Worm (Caenorhabditis elegans): ENCODE data around the gene F09C6.14.

F09C6.14 gene

DNA sequence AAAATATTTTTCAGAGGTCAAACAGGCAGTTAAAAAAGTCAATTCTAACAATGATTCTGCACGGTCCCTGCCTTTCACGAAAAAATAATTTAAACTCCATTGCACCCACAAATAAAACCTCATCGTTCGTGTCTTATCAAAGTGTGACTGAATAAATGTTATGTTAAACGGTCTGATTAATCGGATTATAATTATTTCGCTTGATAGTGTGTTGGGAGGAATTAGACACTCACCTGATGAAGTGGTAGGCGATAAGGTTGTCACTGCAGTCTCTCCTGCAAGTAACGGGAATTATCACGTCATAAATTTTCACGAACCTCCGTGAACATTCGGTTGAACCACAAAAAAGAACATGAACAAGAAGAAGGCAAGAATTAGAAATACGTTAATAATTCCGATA is 40.5 kb upstream of the F09C6.14 start:
- TF ChIP-seq pes-1 (GFP tag; IDR thresholded peaks at IDR 0.05) (no peak), hmbx-1 (tag; optimal IDR thresholded peaks at IDR 0.05) (no peak), F13C5.2 (tag; optimal IDR thresholded peaks at IDR 0.05) (no peak), aly-1 (tag; optimal IDR thresholded peaks at IDR 0.05) (no peak)

DNA sequence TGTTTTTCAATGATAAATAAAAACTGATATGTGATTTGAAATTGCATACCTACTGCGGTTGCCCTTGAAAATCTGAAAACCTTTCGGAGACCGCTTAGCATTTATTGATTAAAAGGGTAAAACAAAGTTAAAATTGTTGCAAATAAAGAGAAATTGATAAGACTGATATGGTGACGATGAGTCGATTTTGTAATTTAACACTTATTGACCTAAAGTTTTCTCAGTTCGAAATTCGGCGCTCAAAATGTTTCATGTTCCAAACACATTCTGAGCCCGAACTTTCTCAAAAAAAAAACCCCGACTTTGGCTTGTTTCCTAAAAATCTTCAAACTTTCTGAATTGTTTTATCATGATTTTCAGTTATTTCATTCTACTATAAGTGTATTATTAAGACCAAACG is 39.8 kb upstream of the F09C6.14 start, which contains the start of gene clec-40:
clec-40 (minus strand) TSS at position 101 of the 400 bp plus-strand sequence.
- TF ChIP-seq tbx-11 (GFP tag; IDR thresholded peaks at IDR 0.05) (no peak), ceh-13 (GFP tag; optimal IDR thresholded peaks at IDR 0.05) (no peak), hmg-4 (GFP tag; optimal IDR thresholded peaks at IDR 0.05) (no peak), ama-1 (optimal IDR thresholded peaks at IDR 0.05) (no peak), tra-4 (tag; optimal IDR thresholded peaks at IDR 0.05) (no peak), sea-1 (GFP tag; conservative IDR thresholded peaks at IDR 0.05) (no peak), ets-7 (tag; optimal IDR thresholded peaks at IDR 0.05) (no peak), hmbx-1 (tag; optimal IDR thresholded peaks at IDR 0.05) (no peak), B0310.2 (tag; optimal IDR thresholded peaks at IDR 0.05) (no peak), hnd-1 (tag; optimal IDR thresholded peaks at IDR 0.05) (no peak), F13C5.2 (tag; optimal IDR thresholded peaks at IDR 0.05) (no peak)

DNA sequence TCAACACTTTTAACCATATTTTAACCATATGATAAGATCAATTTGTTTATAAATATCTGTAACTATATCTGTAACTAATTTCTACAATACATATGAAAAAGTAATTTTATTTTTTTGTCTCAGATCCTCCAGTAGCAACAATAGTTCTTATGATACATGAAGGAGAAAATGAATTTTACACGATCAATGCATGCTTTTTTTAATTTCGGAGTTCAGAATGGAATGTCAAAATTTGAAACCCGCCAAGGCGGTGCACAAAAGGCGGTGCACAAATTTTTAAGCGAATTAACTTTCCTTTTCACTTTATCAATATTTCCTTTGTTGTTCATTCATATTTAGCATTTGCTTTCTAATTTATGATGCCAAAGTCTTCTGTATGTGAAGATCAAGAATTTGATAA is 37.8 kb upstream of the F09C6.14 start, which contains the start of gene clec-25:
clec-25 (plus strand) TSS at position 301 of the 400 bp plus-strand sequence.
- TF ChIP-seq tra-4 (tag; optimal IDR thresholded peaks at IDR 0.05) (no peak), F13C5.2 (tag; optimal IDR thresholded peaks at IDR 0.05) (no peak), ets-7 (tag; optimal IDR thresholded peaks at IDR 0.05) (no peak), flt-1 (GFP tag; IDR thresholded peaks at IDR 0.05) (no peak), sea-1 (GFP tag; conservative IDR thresholded peaks at IDR 0.05) (no peak), B0310.2 (tag; optimal IDR thresholded peaks at IDR 0.05) (no peak), aly-1 (tag; optimal IDR thresholded peaks at IDR 0.05) (no peak)

DNA sequence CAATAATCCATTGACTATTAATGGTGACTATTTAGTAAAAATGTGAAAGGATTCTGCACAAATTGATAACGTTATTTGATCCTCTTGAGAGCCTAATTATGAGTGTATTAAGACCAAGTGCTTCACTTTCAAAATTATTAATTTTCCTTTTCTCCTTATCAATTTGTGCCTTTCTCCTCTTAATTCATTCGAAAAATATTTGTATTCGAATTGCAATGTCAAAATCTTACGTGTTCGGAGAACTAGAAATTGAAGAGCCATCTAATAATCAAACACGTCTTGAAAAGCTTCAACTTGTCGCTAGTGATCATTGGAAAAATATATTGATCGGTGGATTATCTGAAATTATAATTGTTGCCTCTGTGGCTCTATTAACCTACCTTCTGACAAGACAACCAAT is 32.3 kb upstream of the F09C6.14 start, which contains the start of the genes clec-36 and clec-26:
clec-36 (minus strand) TSS at position 101 of the 400 bp plus-strand sequence.
clec-26 (plus strand) TSS at position 114 of the 400 bp plus-strand sequence.
- TF ChIP-seq hnd-1 (tag; optimal IDR thresholded peaks at IDR 0.05) (no peak), tra-4 (tag; optimal IDR thresholded peaks at IDR 0.05) (no peak), F13C5.2 (tag; optimal IDR thresholded peaks at IDR 0.05) (no peak), B0310.2 (tag; optimal IDR thresholded peaks at IDR 0.05) (no peak), tbx-37 (GFP tag; conservative IDR thresholded peaks at IDR 0.05) (no peak), ceh-36 (tag; optimal IDR thresholded peaks at IDR 0.05) (no peak), ets-7 (tag; optimal IDR thresholded peaks at IDR 0.05) (no peak), hmbx-1 (tag; optimal IDR thresholded peaks at IDR 0.05) (no peak), tbx-11 (GFP tag; IDR thresholded peaks at IDR 0.05) (no peak), aly-1 (tag; optimal IDR thresholded peaks at IDR 0.05) (no peak), flt-1 (GFP tag; IDR thresholded peaks at IDR 0.05) (no peak)

DNA sequence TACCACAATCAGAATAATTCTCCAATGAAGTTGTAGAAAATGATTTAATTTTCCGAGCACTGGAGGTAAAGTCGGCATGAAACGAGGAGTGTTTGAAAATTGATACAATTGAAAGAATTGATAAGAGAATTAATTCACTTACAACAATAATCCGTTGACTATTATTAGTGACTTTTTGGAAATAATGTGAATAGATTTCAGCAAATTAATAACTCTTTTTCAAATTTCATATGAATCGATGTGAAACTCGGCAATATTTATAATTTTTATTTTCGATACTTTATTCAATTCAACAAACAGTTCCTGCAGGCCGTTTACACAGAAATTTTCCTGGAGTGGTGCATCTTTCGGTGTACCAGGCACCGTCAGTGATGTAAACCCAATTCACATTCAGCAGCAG is 28.8 kb upstream of the F09C6.14 start, which contains the start of gene clec-37:
clec-37 (minus strand) TSS at position 101 of the 400 bp plus-strand sequence.
- no peak for TF ChIP-seq flt-1 (GFP tag; IDR thresholded peaks at IDR 0.05)
- no peak for TF ChIP-seq tbx-37 (GFP tag; conservative IDR thresholded peaks at IDR 0.05)
- TF ChIP-seq pes-1 (GFP tag; IDR thresholded peaks at IDR 0.05): no peak
- no peak for TF ChIP-seq ets-7 (tag; optimal IDR thresholded peaks at IDR 0.05)
- TF ChIP-seq scrt-1 (GFP tag; IDR thresholded peaks at IDR 0.05): no peak
- TF ChIP-seq tbx-11 (GFP tag; IDR thresholded peaks at IDR 0.05): no peak
- TF ChIP-seq ama-1 (optimal IDR thresholded peaks at IDR 0.05): no peak
- TF ChIP-seq tra-4 (tag; optimal IDR thresholded peaks at IDR 0.05): no peak
- TF ChIP-seq F13C5.2 (tag; optimal IDR thresholded peaks at IDR 0.05): no peak
- TF ChIP-seq hmbx-1 (tag; optimal IDR thresholded peaks at IDR 0.05): no peak
- TF ChIP-seq ceh-36 (tag; optimal IDR thresholded peaks at IDR 0.05): no peak
- TF ChIP-seq B0310.2 (tag; optimal IDR thresholded peaks at IDR 0.05): no peak
- TF ChIP-seq hnd-1 (tag; optimal IDR thresholded peaks at IDR 0.05): no peak
- TF ChIP-seq hmg-4 (GFP tag; optimal IDR thresholded peaks at IDR 0.05): no peak
- no peak for TF ChIP-seq ceh-13 (GFP tag; optimal IDR thresholded peaks at IDR 0.05)
- no peak for TF ChIP-seq sea-1 (GFP tag; conservative IDR thresholded peaks at IDR 0.05)
- no peak for TF ChIP-seq aly-1 (tag; optimal IDR thresholded peaks at IDR 0.05)

DNA sequence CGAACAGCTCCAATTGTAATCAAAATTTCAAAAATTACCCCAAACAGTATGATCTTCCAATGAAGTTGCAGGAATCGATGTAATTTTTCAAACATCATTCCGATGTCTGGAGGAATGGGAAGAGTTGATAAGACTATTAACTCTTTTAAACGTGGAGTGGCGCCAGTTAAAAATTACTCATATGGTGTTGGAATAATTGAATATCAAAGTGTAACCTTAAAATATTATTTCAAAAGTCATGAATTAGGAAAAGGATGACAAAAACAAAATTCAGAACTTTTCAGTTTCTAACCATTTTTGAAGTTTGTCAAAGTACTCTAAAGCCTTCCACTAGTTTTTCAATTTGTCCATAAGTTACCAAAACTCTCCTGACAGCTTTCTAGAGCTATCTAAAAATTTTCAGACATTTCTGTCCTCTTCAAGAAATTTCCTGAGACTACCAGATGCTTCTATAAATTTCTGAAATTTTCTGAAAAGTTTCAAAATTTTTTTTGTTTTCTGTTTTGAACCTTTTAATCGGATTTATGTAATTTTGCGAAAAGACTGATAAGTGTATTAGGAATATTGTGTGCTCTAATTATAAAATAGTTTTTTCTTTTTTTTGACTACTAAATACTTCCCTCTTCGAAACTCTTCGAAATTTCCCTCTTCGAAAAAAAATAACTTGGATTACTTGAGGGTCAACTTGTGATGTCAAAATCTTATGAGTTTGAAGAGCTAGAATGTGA is 26.7 kb upstream of the F09C6.14 start, which contains the start of the genes clec-35 and clec-27:
clec-35 (minus strand) TSS at position 101 of the 728 bp plus-strand sequence.
clec-27 (plus strand) TSS at position 678 of the 728 bp plus-strand sequence.
- TF ChIP-seq tbx-11 (GFP tag; IDR thresholded peaks at IDR 0.05) (no peak), scrt-1 (GFP tag; IDR thresholded peaks at IDR 0.05) (no peak), B0310.2 (tag; optimal IDR thresholded peaks at IDR 0.05) (no peak), flt-1 (GFP tag; IDR thresholded peaks at IDR 0.05) (no peak), ceh-13 (GFP tag; optimal IDR thresholded peaks at IDR 0.05) (no peak), sea-1 (GFP tag; conservative IDR thresholded peaks at IDR 0.05) (no peak), F13C5.2 (tag; optimal IDR thresholded peaks at IDR 0.05) (no peak), ets-7 (tag; optimal IDR thresholded peaks at IDR 0.05) (no peak), hmbx-1 (tag; optimal IDR thresholded peaks at IDR 0.05) (no peak)

DNA sequence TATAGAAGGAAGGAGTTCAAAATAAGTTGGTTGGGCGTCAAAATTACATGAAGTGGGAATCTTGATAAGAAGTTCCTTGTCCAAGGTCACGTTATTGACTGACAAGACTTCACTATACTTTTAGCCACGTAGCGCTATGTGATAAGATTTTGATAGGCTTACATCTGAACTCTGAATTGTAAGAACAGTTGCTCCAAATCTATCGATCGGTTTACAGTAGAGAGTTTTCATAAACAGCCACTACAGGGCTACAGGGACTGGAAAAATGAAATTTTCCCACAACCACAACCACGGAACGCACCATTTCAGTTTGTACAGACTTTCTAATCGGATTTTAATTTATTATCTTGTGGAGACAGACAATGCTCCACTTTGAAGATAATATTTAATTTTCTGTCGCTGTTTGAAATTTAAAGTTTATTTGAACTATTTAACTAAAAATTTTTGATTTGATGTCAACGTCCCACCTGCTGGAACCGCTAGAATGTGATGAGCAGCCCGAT is 22.8 kb upstream of the F09C6.14 start, which contains the start of the genes clec-31 and clec-22:
clec-31 (minus strand) TSS at position 101 of the 503 bp plus-strand sequence.
clec-22 (plus strand) TSS at position 453 of the 503 bp plus-strand sequence.
- TF ChIP-seq flt-1 (GFP tag; IDR thresholded peaks at IDR 0.05) (no peak), scrt-1 (GFP tag; IDR thresholded peaks at IDR 0.05) (no peak), aly-1 (tag; optimal IDR thresholded peaks at IDR 0.05) (no peak), ceh-13 (GFP tag; optimal IDR thresholded peaks at IDR 0.05) (no peak), tbx-11 (GFP tag; IDR thresholded peaks at IDR 0.05) (no peak), ama-1 (optimal IDR thresholded peaks at IDR 0.05) (no peak), tra-4 (tag; optimal IDR thresholded peaks at IDR 0.05) (no peak), hmbx-1 (tag; optimal IDR thresholded peaks at IDR 0.05) (no peak), F13C5.2 (tag; optimal IDR thresholded peaks at IDR 0.05) (no peak), hnd-1 (tag; optimal IDR thresholded peaks at IDR 0.05) (no peak), B0310.2 (tag; optimal IDR thresholded peaks at IDR 0.05) (no peak), ets-7 (tag; optimal IDR thresholded peaks at IDR 0.05) (no peak), hmg-4 (GFP tag; optimal IDR thresholded peaks at IDR 0.05) (no peak), pes-1 (GFP tag; IDR thresholded peaks at IDR 0.05) (no peak), tbx-37 (GFP tag; conservative IDR thresholded peaks at IDR 0.05) (no peak)

All from whole organism, early embryonic.